Fruit fly (Drosophila melanogaster): ENCODE data around the gene CG32189.

The CG32189 gene

dm6 chr3L:17817821-17818220 lies 17.2 kb downstream of the CG32189 start, which contains the start of gene Ir75a:
Gene Ir75a, minus strand, starts transcription at chr3L:17817921.
- no peak for TF ChIP-seq CG17801 (GFP tag; optimal IDR thresholded peaks at IDR 0.05; ENCODE audit: partially characterized antibody)

- TF ChIP-seq CG17801 (GFP tag; optimal IDR thresholded peaks at IDR 0.05; ENCODE audit: partially characterized antibody): peak; percentile 50
These were observed 20.9 kb downstream of the CG32189 start, which contains the start of gene Cln3 for dm6 chr3L:17814036-17814435. Gene Cln3, minus strand, starts transcription at chr3L:17814119.

- TF ChIP-seq CG17801 (GFP tag; optimal IDR thresholded peaks at IDR 0.05; ENCODE audit: partially characterized antibody): no peak
These were observed 26.3 kb downstream of the CG32189 start, which contains the start of gene CG32191 for dm6 chr3L:17808597-17809213. Gene CG32191, minus strand, starts transcription at chr3L:17809146.

dm6 chr3L:17806357-17807025 lies 28.5 kb downstream of the CG32189 start, which contains the start of gene CG32187:
Gene CG32187, minus strand, starts transcription at chr3L:17806365.
- TF ChIP-seq CG17801 (GFP tag; optimal IDR thresholded peaks at IDR 0.05; ENCODE audit: partially characterized antibody): no peak

dm6 chr3L:17804511-17804910 lies 30.5 kb downstream of the CG32189 start, which contains the start of gene ais:
Gene ais, minus strand, starts transcription at chr3L:17804715.
- peak; percentile 30 for TF ChIP-seq CG17801 (GFP tag; optimal IDR thresholded peaks at IDR 0.05; ENCODE audit: partially characterized antibody)

dm6 chr3L:17802107-17802506 lies 32.9 kb downstream of the CG32189 start, which contains the start of gene NUCB1:
Gene NUCB1, minus strand, starts transcription at chr3L:17802279.
- peak; percentile 51 for TF ChIP-seq CG17801 (GFP tag; optimal IDR thresholded peaks at IDR 0.05; ENCODE audit: partially characterized antibody)

dm6 chr3L:17797494-17797893 lies 37.5 kb downstream of the CG32189 start, which contains the start of gene CG42816:
Gene CG42816, minus strand, starts transcription at chr3L:17797594.
- no peak for TF ChIP-seq CG17801 (GFP tag; optimal IDR thresholded peaks at IDR 0.05; ENCODE audit: partially characterized antibody)

dm6 chr3L:17791495-17791894 lies 43.5 kb downstream of the CG32189 start:
- no peak for TF ChIP-seq CG17801 (GFP tag; optimal IDR thresholded peaks at IDR 0.05; ENCODE audit: partially characterized antibody)

- no peak for TF ChIP-seq CG17801 (GFP tag; optimal IDR thresholded peaks at IDR 0.05; ENCODE audit: partially characterized antibody)
These were observed 43.7 kb downstream of the CG32189 start, which contains the start of gene CG42815 for dm6 chr3L:17791467-17791494. Gene CG42815, minus strand, starts transcription at chr3L:17791486.

- no peak for TF ChIP-seq CG17801 (GFP tag; optimal IDR thresholded peaks at IDR 0.05; ENCODE audit: partially characterized antibody)
These were observed 43.9 kb downstream of the CG32189 start for dm6 chr3L:17791067-17791466.
